Fruit fly (Drosophila melanogaster): Measurements from ENCODE around the gene CG14259.

The CG14259 gene

DNA sequence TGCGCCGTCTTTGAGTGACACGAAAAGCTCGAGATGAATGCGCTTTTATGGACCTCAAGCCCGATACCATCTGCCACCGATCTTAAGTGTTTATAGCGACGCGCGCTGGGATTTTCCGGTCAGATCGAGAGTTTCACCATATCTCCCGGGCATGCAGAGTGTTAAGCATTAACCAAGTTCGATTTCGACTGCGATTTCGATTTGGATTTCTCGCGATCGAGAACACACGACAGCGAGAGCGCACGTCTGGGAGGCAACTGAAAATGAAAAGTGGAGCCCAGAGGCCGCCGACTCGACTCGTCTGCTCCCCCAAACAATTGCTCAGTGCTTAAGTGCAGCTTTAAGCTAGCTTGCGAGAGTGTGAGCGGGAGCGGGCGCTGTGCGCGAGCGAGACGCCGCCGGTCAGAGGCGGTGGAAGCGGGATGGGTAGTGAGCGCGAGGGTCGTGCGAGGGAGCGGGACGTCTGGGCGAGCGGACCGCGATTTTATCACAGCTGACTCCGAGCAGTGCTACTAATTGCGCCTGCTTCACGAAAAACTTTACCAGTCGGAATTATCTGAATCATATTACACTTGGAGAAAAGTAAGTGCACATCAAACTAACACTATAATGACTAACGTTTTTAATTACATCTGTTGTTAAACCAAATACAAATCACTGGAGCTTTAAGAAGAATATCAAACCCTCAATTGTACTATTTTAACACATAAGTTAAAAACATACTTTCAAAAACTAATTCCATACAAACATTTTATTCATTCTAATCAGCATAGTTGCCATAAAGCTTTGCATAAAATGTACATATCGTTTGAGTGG lies 24.3 kb upstream of the CG14259 start, which contains the start of gene spz (continued):
- TF ChIP-seq CG31388 (GFP tag; optimal IDR thresholded peaks at IDR 0.05) (no peak), scrt (GFP tag; optimal IDR thresholded peaks at IDR 0.05) (no peak), CG4360 (GFP tag; IDR thresholded peaks at IDR 0.05) (no peak), Mad (GFP tag; optimal IDR thresholded peaks at IDR 0.05) (no peak), onecut (GFP tag; IDR thresholded peaks at IDR 0.05) (no peak), org-1 (GFP tag; optimal IDR thresholded peaks at IDR 0.05) (no peak), Sox102F (GFP tag; optimal IDR thresholded peaks at IDR 0.05) (peak; percentile 54), CG7556 (GFP tag; optimal IDR thresholded peaks at IDR 0.05) (no peak), nmo (GFP tag; optimal IDR thresholded peaks at IDR 0.05) (peak; percentile 7), CG3163 (GFP tag; optimal IDR thresholded peaks at IDR 0.05) (no peak), E2f1 (GFP tag; IDR thresholded peaks at IDR 0.05) (no peak), CG10209 (GFP tag; optimal IDR thresholded peaks at IDR 0.05) (peak; percentile 17), CoRest (tag; optimal IDR thresholded peaks at IDR 0.05) (no peak), CG1602 (GFP tag; optimal IDR thresholded peaks at IDR 0.05) (no peak), Fer3 (tag; optimal IDR thresholded peaks at IDR 0.05) (no peak), CG11093 (GFP tag; IDR thresholded peaks at IDR 0.05) (no peak), CG6254 (GFP tag; optimal IDR thresholded peaks at IDR 0.05) (no peak), CG15514 (GFP tag; optimal IDR thresholded peaks at IDR 0.05) (no peak), B-H1 (GFP tag; IDR thresholded peaks at IDR 0.05) (no peak), Jarid2 (GFP tag; optimal IDR thresholded peaks at IDR 0.05) (peak; percentile 78), Sin3A (optimal IDR thresholded peaks at IDR 0.05) (no peak), fd64A (GFP tag; optimal IDR thresholded peaks at IDR 0.05) (no peak), Optix (GFP tag; IDR thresholded peaks at IDR 0.05) (no peak), unpg (GFP tag; optimal IDR thresholded peaks at IDR 0.05) (peak; percentile 46), tio (GFP tag; optimal IDR thresholded peaks at IDR 0.05) (no peak), hbn (GFP tag; IDR thresholded peaks at IDR 0.05; ENCODE audit: partially characterized antibody) (0 out of 2 replicates have a peak, but pooled peaks have one; percentile 24), CG3847 (GFP tag; IDR thresholded peaks at IDR 0.05) (no peak), gcm (GFP tag; optimal IDR thresholded peaks at IDR 0.05) (no peak), D19A (tag; optimal IDR thresholded peaks at IDR 0.05) (no peak), CG5953 (GFP tag; IDR thresholded peaks at IDR 0.05) (no peak), sr (GFP tag; IDR thresholded peaks at IDR 0.05) (no peak), knrl (GFP tag; IDR thresholded peaks at IDR 0.05; ENCODE audit: partially characterized antibody) (no peak), MESR4 (GFP tag; optimal IDR thresholded peaks at IDR 0.05) (no peak), seq (GFP tag; IDR thresholded peaks at IDR 0.05) (no peak), btn (GFP tag; optimal IDR thresholded peaks at IDR 0.05) (no peak), lab (GFP tag; optimal IDR thresholded peaks at IDR 0.05) (peak; percentile 28), Lpt (GFP tag; optimal IDR thresholded peaks at IDR 0.05) (no peak), Hr3 (GFP tag; optimal IDR thresholded peaks at IDR 0.05) (no peak), croc (GFP tag; conservative IDR thresholded peaks at IDR 0.05) (no peak), Opbp (GFP tag; IDR thresholded peaks at IDR 0.05; ENCODE audit: partially characterized antibody) (no peak), tx (GFP tag; optimal IDR thresholded peaks at IDR 0.05) (no peak), Asciz (GFP tag; optimal IDR thresholded peaks at IDR 0.05) (no peak), PHDP (tag; optimal IDR thresholded peaks at IDR 0.05) (no peak), CG33213 (GFP tag; optimal IDR thresholded peaks at IDR 0.05) (no peak), CG4404 (GFP tag; IDR thresholded peaks at IDR 0.05) (no peak), Fer1 (GFP tag; optimal IDR thresholded peaks at IDR 0.05) (no peak), al (GFP tag; IDR thresholded peaks at IDR 0.05) (0 out of 2 replicates have a peak, but pooled peaks have one; percentile 6), bowl (GFP tag; IDR thresholded peaks at IDR 0.05) (no peak; the same call in 1 of the 2 replicates), CG7963 (GFP tag; IDR thresholded peaks at IDR 0.05; ENCODE audit: partially characterized antibody) (no peak), vfl (GFP tag; optimal IDR thresholded peaks at IDR 0.05) (no peak)
